Worm (Caenorhabditis elegans): ENCODE data around the gene Y47D7A.3.

DNA sequence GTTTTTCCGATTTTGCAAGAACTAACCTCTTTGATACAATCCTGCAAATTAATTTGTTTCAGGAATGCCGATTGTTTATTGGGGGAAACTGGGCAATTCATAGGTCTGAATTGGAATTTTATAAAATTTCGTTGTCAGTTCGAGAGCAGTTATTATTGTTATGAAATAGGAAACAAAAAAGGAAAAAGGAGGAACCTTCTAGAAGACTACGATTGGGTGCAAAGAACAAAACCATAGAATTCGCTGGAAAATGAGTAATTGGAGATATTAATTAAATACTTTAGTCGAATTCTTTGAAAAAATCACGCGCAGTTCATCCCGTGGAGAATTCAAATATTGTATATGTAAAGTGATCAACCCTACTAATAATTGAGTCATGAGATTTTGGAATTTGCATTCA is 23.3 kb upstream of the Y47D7A.3 start, which contains the start of gene F13A2.9:
- TF ChIP-seq mep-1 (tag; optimal IDR thresholded peaks at IDR 0.05) = no peak
- TF ChIP-seq unc-39 (tag; optimal IDR thresholded peaks at IDR 0.05) = no peak
- no peak for TF ChIP-seq gei-8 (GFP tag; optimal IDR thresholded peaks at IDR 0.05)
- no peak for TF ChIP-seq lin-39 (tag; optimal IDR thresholded peaks at IDR 0.05)
- TF ChIP-seq nhr-11 (tag; optimal IDR thresholded peaks at IDR 0.05) = no peak
- no peak for TF ChIP-seq nhr-76 (tag; optimal IDR thresholded peaks at IDR 0.05)
- no peak for TF ChIP-seq snpc-4 (tag; optimal IDR thresholded peaks at IDR 0.05)
- TF ChIP-seq ztf-11 (tag; optimal IDR thresholded peaks at IDR 0.05) = no peak
- TF ChIP-seq F37D6.2 (tag; optimal IDR thresholded peaks at IDR 0.05) = no peak
- no peak for TF ChIP-seq nhr-237 (tag; optimal IDR thresholded peaks at IDR 0.05)
- no peak for TF ChIP-seq ceh-28 (tag; optimal IDR thresholded peaks at IDR 0.05)
- TF ChIP-seq unc-62 (GFP tag; optimal IDR thresholded peaks at IDR 0.05 in 1 of 2) = no peak
- no peak for TF ChIP-seq unc-62 (tag; optimal IDR thresholded peaks at IDR 0.05)

All from whole organism, L4 larva.